Fruit fly (Drosophila melanogaster) whole organism, embryonic: ENCODE results near the gene Dhdds.
A peak's percentile ranks its signal among the peaks of the same experiment; 100 is the strongest.

Experiments
- Adf1 ChIP-seq: fragments of 200-800 bp; sonication (Bioruptor generic); IDR thresholded peaks from 2 replicates; pipeline ENCODE4 v1.3.6; 2022; ENCODE audit warnings: missing biosample characterization, missing genetic modification characterization
- Awh ChIP-seq: fragments of 200-800 bp; sonication (Bioruptor generic); IDR thresholded peaks from 2 replicates; pipeline ENCODE4, ENCODE4 v1.3.6; 2022; ENCODE audit warnings: missing biosample characterization, missing genetic modification characterization
- Bteb2 ChIP-seq: fragments of 200-800 bp; sonication (Bioruptor generic); optimal IDR thresholded peaks from 2 replicates; lab custom pipeline; 2016; ENCODE audit warnings: missing biosample characterization, missing genetic modification characterization
- CG10959 ChIP-seq: fragments of 200-800 bp; sonication (Bioruptor generic); IDR thresholded peaks from 2 replicates; pipeline ENCODE4 v1.3.6; 2022; ENCODE audit warnings: missing biosample characterization, missing genetic modification characterization
- CG11560 ChIP-seq: fragments of 200-800 bp; sonication (Bioruptor generic); IDR thresholded peaks from 3 replicates; pipeline ENCODE4 v1.3.6; 2022; ENCODE audit warnings: missing biosample characterization, missing genetic modification characterization
- CG12391 ChIP-seq: fragments of 200-800 bp; sonication (Bioruptor generic); optimal IDR thresholded peaks from 3 replicates; lab custom pipeline; 2018; ENCODE audit warnings: missing biosample characterization, mild to moderate bottlenecking, missing genetic modification characterization, moderate library complexity
- CG16813 ChIP-seq: fragments of 200-800 bp; sonication (Bioruptor generic); IDR thresholded peaks from 3 replicates; pipeline ENCODE4 v1.3.6; 2022; ENCODE audit warnings: missing biosample characterization, missing genetic modification characterization; ENCODE audit not compliant: partially characterized antibody
- CG17186 ChIP-seq: fragments of 200-800 bp; sonication (Bioruptor generic); optimal IDR thresholded peaks from 3 replicates; lab custom pipeline; 2017; ENCODE audit warnings: missing biosample characterization, missing genetic modification reagents, missing genetic modification characterization
- CG17361 ChIP-seq: fragments of 200-800 bp; sonication (Bioruptor generic); IDR thresholded peaks from 3 replicates; pipeline ENCODE4 v1.3.6; 2022; ENCODE audit warnings: missing biosample characterization, missing genetic modification characterization
- CG17912 ChIP-seq: fragments of 200-800 bp; sonication (Bioruptor generic); optimal IDR thresholded peaks from 2 replicates; lab custom pipeline; 2018; ENCODE audit warnings: missing biosample characterization, mild to moderate bottlenecking, missing genetic modification characterization
- CG31224 ChIP-seq: fragments of 200-800 bp; sonication (Bioruptor generic); IDR thresholded peaks from 2 replicates; pipeline ENCODE4 v1.3.6; 2022; ENCODE audit warnings: missing biosample characterization, missing genetic modification characterization
- CG3847 ChIP-seq: fragments of 200-800 bp; sonication (Bioruptor generic); IDR thresholded peaks from 2 replicates; pipeline ENCODE4 v1.3.6; 2022; ENCODE audit warnings: missing biosample characterization, missing genetic modification characterization
- CG4617 ChIP-seq: fragments of 200-800 bp; sonication (Bioruptor generic); optimal IDR thresholded peaks from 3 replicates; lab custom pipeline; 2016; ENCODE audit warnings: missing biosample characterization, missing genetic modification characterization, borderline replicate concordance
- CG4730 ChIP-seq: fragments of 200-800 bp; sonication (Bioruptor generic); IDR thresholded peaks from 2 replicates; pipeline ENCODE4 v1.3.6; 2022; ENCODE audit warnings: missing biosample characterization, missing genetic modification characterization
- CG7928 ChIP-seq: fragments of 200-800 bp; sonication (Bioruptor generic); optimal IDR thresholded peaks from 2 replicates; lab custom pipeline; 2017; ENCODE audit warnings: missing biosample characterization, mild to moderate bottlenecking, missing genetic modification characterization
- CG8290 ChIP-seq, 3 experiments: fragments of 200-800 bp; sonication (Bioruptor generic); optimal IDR thresholded peaks; 2 replicates each; lab custom pipeline; 2016 to 2019; ENCODE audit warnings: missing biosample characterization in 3 of 3, missing genetic modification characterization in 3 of 3, mild to moderate bottlenecking in 2 of 3, moderate library complexity in 1 of 3
- Camta ChIP-seq: fragments of 200-800 bp; sonication (Bioruptor generic); optimal IDR thresholded peaks from 2 replicates; lab custom pipeline; 2016; ENCODE audit warnings: missing biosample characterization, missing genetic modification characterization
- CoRest ChIP-seq: fragments of 200-800 bp; sonication (Bioruptor generic); optimal IDR thresholded peaks from 3 replicates; lab custom pipeline; 2018; ENCODE audit warnings: missing biosample characterization, mild to moderate bottlenecking, missing genetic modification characterization, moderate library complexity
- D ChIP-seq, 2 experiments: fragments of 200-800 bp in 1 of 2; fragments of >200 bp in 1 of 2; sonication (Bioruptor generic) in 1 of 2; optimal IDR thresholded peaks; 2 replicates in 1 of 2; 3 replicates in 1 of 2; lab custom pipeline; 2017; ENCODE audit warnings: mild to moderate bottlenecking in 1 of 2, missing biosample characterization in 1 of 2, missing genetic modification characterization in 1 of 2, missing genetic modification reagents in 1 of 2
- Doc2 ChIP-seq: fragments of 200-800 bp; sonication (Bioruptor generic); IDR thresholded peaks from 2 replicates; pipeline ENCODE4 v1.3.6; 2022; ENCODE audit warnings: missing biosample characterization, missing genetic modification characterization
- Elba2 ChIP-seq: fragments of 200-800 bp; sonication (Bioruptor generic); optimal IDR thresholded peaks from 3 replicates; lab custom pipeline; 2016; ENCODE audit warnings: missing biosample characterization, missing genetic modification characterization
- Ets65A ChIP-seq: fragments of 200-800 bp; sonication (Bioruptor generic); peaks from one replicate; lab custom pipeline; 2016; ENCODE audit warnings: missing biosample characterization, missing genetic modification characterization
- Gug ChIP-seq: fragments of 200-800 bp; sonication (Bioruptor generic); IDR thresholded peaks from 4 replicates; pipeline ENCODE4 v1.3.6; 2022; ENCODE audit warnings: missing biosample characterization, missing genetic modification characterization
- HLH4C ChIP-seq: fragments of 200-800 bp; sonication (Bioruptor generic); IDR thresholded peaks from 3 replicates; pipeline ENCODE4 v1.3.6; 2022; ENCODE audit warnings: missing biosample characterization, missing genetic modification characterization; ENCODE audit not compliant: partially characterized antibody
- Lpt ChIP-seq: fragments of >200 bp; optimal IDR thresholded peaks from 2 replicates; lab custom pipeline; 2018; ENCODE audit warnings: missing biosample characterization, missing genetic modification characterization
- NFAT ChIP-seq: fragments of 200-800 bp; sonication (Bioruptor generic); IDR thresholded peaks from 2 replicates; pipeline ENCODE4 v1.3.6; 2022; ENCODE audit warnings: missing biosample characterization, missing genetic modification characterization
- NK7.1 ChIP-seq: fragments of 200-800 bp; sonication (Bioruptor generic); optimal IDR thresholded peaks from 3 replicates; lab custom pipeline; 2016; ENCODE audit warnings: missing biosample characterization, missing genetic modification characterization
- Neu2 ChIP-seq: fragments of 200-800 bp; sonication (Bioruptor generic); optimal IDR thresholded peaks from 3 replicates; lab custom pipeline; 2016; ENCODE audit warnings: missing biosample characterization, missing genetic modification characterization, borderline replicate concordance
- Nf-YA ChIP-seq: fragments of 200-800 bp; sonication (Bioruptor generic); IDR thresholded peaks from 2 replicates; pipeline ENCODE4 v1.3.6; 2022; ENCODE audit warnings: missing biosample characterization, missing genetic modification characterization
- NfI ChIP-seq: fragments of 200-800 bp; sonication (Bioruptor generic); optimal IDR thresholded peaks from 3 replicates; lab custom pipeline; 2018; ENCODE audit warnings: missing biosample characterization, mild to moderate bottlenecking, missing genetic modification characterization, moderate library complexity
- Opbp ChIP-seq: fragments of 200-800 bp; sonication (Bioruptor generic); IDR thresholded peaks from 3 replicates; pipeline ENCODE4 v1.3.6; 2022; ENCODE audit warnings: missing biosample characterization, missing genetic modification characterization; ENCODE audit not compliant: partially characterized antibody
- PHDP ChIP-seq: fragments of 200-800 bp; sonication (Bioruptor generic); optimal IDR thresholded peaks from 3 replicates; lab custom pipeline; 2018; ENCODE audit warnings: missing biosample characterization, mild to moderate bottlenecking, missing genetic modification characterization, moderate library complexity
- Tbp ChIP-seq: fragments of >200 bp; optimal IDR thresholded peaks from 2 replicates; lab custom pipeline; 2018; ENCODE audit warnings: missing biosample characterization, missing genetic modification characterization
- ab ChIP-seq: fragments of 200-800 bp; sonication (Bioruptor generic); optimal IDR thresholded peaks from 2 replicates; lab custom pipeline; 2016; ENCODE audit warnings: missing biosample characterization, missing genetic modification characterization
- ac ChIP-seq: fragments of 200-800 bp; sonication (Bioruptor generic); optimal IDR thresholded peaks from 3 replicates; lab custom pipeline; 2017; ENCODE audit warnings: missing biosample characterization, mild to moderate bottlenecking, missing genetic modification characterization
- dan ChIP-seq: fragments of 200-800 bp; sonication (Bioruptor generic); IDR thresholded peaks from 2 replicates; pipeline ENCODE4 v1.3.6; 2022; ENCODE audit warnings: missing biosample characterization, missing genetic modification characterization
- gsb ChIP-seq: fragments of 200-800 bp; sonication (Bioruptor generic); IDR thresholded peaks from 2 replicates; pipeline ENCODE4 v1.3.6; 2022; ENCODE audit warnings: missing biosample characterization, missing genetic modification characterization
- insv ChIP-seq, 2 experiments: fragments of 200-800 bp; sonication (Bioruptor generic); optimal IDR thresholded peaks; 3 replicates each; lab custom pipeline; 2016 to 2018; ENCODE audit warnings: missing biosample characterization in 2 of 2, missing genetic modification characterization in 2 of 2
- klu ChIP-seq: fragments of 200-800 bp; sonication (Bioruptor generic); IDR thresholded peaks from 2 replicates; pipeline ENCODE4 v1.3.6; 2022; ENCODE audit warnings: missing biosample characterization, missing genetic modification characterization
- nerfin-1 ChIP-seq: fragments of 200-800 bp; sonication (Bioruptor generic); optimal IDR thresholded peaks from 3 replicates; lab custom pipeline; 2019; ENCODE audit warnings: missing biosample characterization, mild to moderate bottlenecking, missing genetic modification characterization, moderate library complexity
- oc ChIP-seq: fragments of 200-800 bp; sonication (Bioruptor generic); optimal IDR thresholded peaks from 2 replicates; lab custom pipeline; 2018; ENCODE audit warnings: missing biosample characterization, mild to moderate bottlenecking, missing genetic modification characterization, moderate library complexity
- otp ChIP-seq: fragments of 200-800 bp; sonication (Bioruptor generic); IDR thresholded peaks from 3 replicates; pipeline ENCODE4, ENCODE4 v1.3.6; 2022; ENCODE audit warnings: missing biosample characterization, missing genetic modification characterization
- peb ChIP-seq: fragments of 200-800 bp; sonication (Bioruptor generic); IDR thresholded peaks from 2 replicates; pipeline ENCODE4 v1.3.6; 2022; ENCODE audit warnings: missing biosample characterization, missing genetic modification characterization
- repo ChIP-seq: fragments of 200-800 bp; sonication (Bioruptor generic); optimal IDR thresholded peaks from 2 replicates; lab custom pipeline; 2016; ENCODE audit warnings: missing biosample characterization, missing genetic modification characterization
- run ChIP-seq: fragments of 200-800 bp; sonication (Bioruptor generic); optimal IDR thresholded peaks from 3 replicates; lab custom pipeline; 2018; ENCODE audit warnings: missing biosample characterization, mild to moderate bottlenecking, missing genetic modification characterization
- scrt ChIP-seq: fragments of 200-800 bp; sonication (Bioruptor generic); optimal IDR thresholded peaks from 2 replicates; lab custom pipeline; 2018; ENCODE audit warnings: missing biosample characterization, mild to moderate bottlenecking, missing genetic modification characterization, moderate library complexity
- sob ChIP-seq: fragments of 200-800 bp; sonication (Bioruptor generic); IDR thresholded peaks from 2 replicates; pipeline ENCODE4 v1.3.6; 2022; ENCODE audit warnings: missing biosample characterization, missing genetic modification characterization
- tx ChIP-seq: fragments of 200-800 bp; sonication (Bioruptor generic); optimal IDR thresholded peaks from 2 replicates; lab custom pipeline; 2016; ENCODE audit warnings: missing biosample characterization, missing genetic modification characterization
- unpg ChIP-seq: fragments of 200-800 bp; sonication (Bioruptor generic); optimal IDR thresholded peaks from 3 replicates; lab custom pipeline; 2018; ENCODE audit warnings: missing biosample characterization, mild to moderate bottlenecking, missing genetic modification characterization, moderate library complexity
- zf30C ChIP-seq: fragments of 200-800 bp; sonication (Bioruptor generic); optimal IDR thresholded peaks from 3 replicates; lab custom pipeline; 2018; ENCODE audit warnings: missing biosample characterization, mild to moderate bottlenecking, missing genetic modification characterization

The Dhdds gene

DNA sequence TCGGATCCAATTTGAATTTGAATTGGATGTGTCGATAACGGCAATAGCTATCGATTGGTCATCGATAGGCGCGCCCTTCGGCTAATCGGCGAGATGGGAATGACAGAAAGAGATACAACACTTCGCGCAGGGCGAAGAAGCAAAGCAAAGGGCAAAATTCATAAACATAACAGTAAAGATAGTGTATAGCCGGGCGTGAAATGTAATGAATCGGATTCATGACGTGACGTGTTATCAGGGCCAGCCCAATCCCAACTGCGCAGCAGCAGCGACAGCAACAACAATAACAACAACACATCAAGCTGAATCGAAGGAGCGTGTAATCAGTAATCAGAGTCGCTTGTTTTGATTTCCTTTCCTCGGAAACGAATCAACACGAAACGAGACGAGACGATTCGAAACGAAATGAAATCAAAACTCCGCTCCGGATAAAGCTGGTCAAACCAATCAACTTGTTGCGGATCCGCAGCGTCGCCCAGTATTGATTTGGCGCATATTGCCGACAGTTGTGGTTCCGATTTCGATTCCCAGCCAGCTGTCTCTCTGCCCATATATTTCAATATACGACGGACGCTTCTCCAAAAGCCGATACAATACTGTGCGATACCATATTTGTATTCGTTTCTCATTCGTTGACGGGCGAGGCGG, 21.0 kb downstream of the Dhdds start, which contains the start of gene snz (continued):
- TF ChIP-seq insv (GFP tag; optimal IDR thresholded peaks at IDR 0.05; lab: Kevin White, UChicago) (peak in 1 of 2 experiments; percentile 91), CG17186 (GFP tag; lab: Kevin White, UChicago) (peak; percentile 51), klu (no peak), Camta (no peak), Tbp (GFP tag; lab: Kevin White, UChicago) (no peak), run (tag; lab: Kevin White, UChicago) (no peak), D (optimal IDR thresholded peaks at IDR 0.05; lab: Kevin White, UChicago) (no peak), D (GFP tag; optimal IDR thresholded peaks at IDR 0.05; lab: Kevin White, UChicago) (no peak), NFAT (GFP tag; lab: Robert Waterston, UW) (no peak), Ets65A (GFP tag; lab: Kevin White, UChicago) (no peak), nerfin-1 (tag; lab: Kevin White, UChicago) (no peak), Lpt (no peak), Adf1 (peak; percentile 89), oc (no peak), unpg (GFP tag; lab: Kevin White, UChicago) (no peak), CG12391 (tag; lab: Kevin White, UChicago) (no peak), repo (GFP tag; lab: Kevin White, UChicago) (no peak), Opbp (GFP tag; lab: Robert Waterston, UW) (peak; percentile 74; the same call in 2 of the 3 replicates), peb (GFP tag; lab: Robert Waterston, UW) (no peak), tx (no peak), Neu2 (no peak), Gug (GFP tag; lab: Robert Waterston, UW) (no peak), dan (GFP tag; lab: Robert Waterston, UW) (no peak), NK7.1 (no peak), otp (GFP tag; lab: Robert Waterston, UW) (no peak), CG4730 (no peak), PHDP (no peak), zf30C (GFP tag; lab: Kevin White, UChicago) (no peak), CG31224 (GFP tag; lab: Robert Waterston, UW) (no peak), CoRest (tag; lab: Kevin White, UChicago) (peak; percentile 23), ac (no peak), Doc2 (GFP tag; lab: Robert Waterston, UW) (no peak), HLH4C (GFP tag; lab: Robert Waterston, UW) (peak; percentile 86), Bteb2 (GFP tag; lab: Kevin White, UChicago) (no peak), CG16813 (GFP tag; lab: Robert Waterston, UW) (peak; percentile 71), sob (GFP tag; lab: Robert Waterston, UW) (no peak), scrt (GFP tag; lab: Kevin White, UChicago) (peak; percentile 87), Elba2 (GFP tag; lab: Kevin White, UChicago) (peak; percentile 53), Awh (no peak), CG7928 (GFP tag; lab: Kevin White, UChicago) (no peak), CG4617 (GFP tag; lab: Kevin White, UChicago) (no peak), CG11560 (tag; lab: Robert Waterston, UW) (no peak), CG17912 (GFP tag; lab: Kevin White, UChicago) (no peak), gsb (no peak), CG8290 (GFP tag; optimal IDR thresholded peaks at IDR 0.05; lab: Kevin White, UChicago) (no peak), CG8290 (tag; optimal IDR thresholded peaks at IDR 0.05; lab: Kevin White, UChicago) (no peak), ab (GFP tag; lab: Kevin White, UChicago) (no peak), CG17361 (GFP tag; lab: Robert Waterston, UW) (no peak), CG10959 (no peak), NfI (GFP tag; lab: Kevin White, UChicago) (no peak), Nf-YA (GFP tag; lab: Robert Waterston, UW) (no peak), CG3847 (GFP tag; lab: Robert Waterston, UW) (no peak)
